Worm (Caenorhabditis elegans) whole organism, midembryonic: ENCODE data around the gene Y42H9AR.1.

Experiments
- T22C8.4 ChIP-seq: fragments of 200-800 bp; sonication (Bioruptor generic); IDR thresholded peaks from 2 replicates; pipeline ENCODE4 v1.3.6; 2022; ENCODE audit warnings: missing genetic modification characterization, missing compliant biosample characterization
- cog-1 ChIP-seq: sonication (generic microtip); optimal IDR thresholded peaks from 2 replicates; lab custom pipeline; 2016; ENCODE audit warnings: missing genetic modification characterization, missing compliant biosample characterization
- flt-1 ChIP-seq: fragments of 200-800 bp; sonication (Bioruptor generic); IDR thresholded peaks from 2 replicates; pipeline ENCODE4 v1.3.6; 2022; ENCODE audit warnings: missing genetic modification characterization, missing compliant biosample characterization
- klf-2 ChIP-seq: fragments of 200-800 bp; sonication (Bioruptor generic); conservative IDR thresholded peaks from 2 replicates; pipeline ENCODE4 v1.3.6; 2022; ENCODE audit warnings: missing genetic modification reagents, missing genetic modification characterization, missing compliant biosample characterization
- med-1 ChIP-seq: sonication (generic microtip); optimal IDR thresholded peaks from 2 replicates; lab custom pipeline; 2017; ENCODE audit warnings: missing genetic modification characterization, mild to moderate bottlenecking, missing compliant biosample characterization, antibody characterized with exemption, missing genetic modification reagents; ENCODE audit not compliant: insufficient read depth
- tab-1 ChIP-seq: fragments of 200-800 bp; sonication (Bioruptor generic); IDR thresholded peaks from 2 replicates; pipeline ENCODE4 v1.3.6; 2022; ENCODE audit warnings: missing genetic modification characterization, missing compliant biosample characterization
- ztf-23 ChIP-seq: fragments of 200-800 bp; sonication (Bioruptor generic); IDR thresholded peaks from 2 replicates; pipeline ENCODE4 v1.3.6; 2022; ENCODE audit warnings: missing genetic modification reagents, missing genetic modification characterization, missing compliant biosample characterization

- TF ChIP-seq ztf-23 (GFP tag; lab: Robert Waterston, UW) = no peak
- TF ChIP-seq T22C8.4 (GFP tag; lab: Robert Waterston, UW) = no peak
- TF ChIP-seq tab-1 (GFP tag; lab: Robert Waterston, UW) = no peak
- no peak for TF ChIP-seq med-1 (GFP tag; lab: Kevin White, UChicago)
- no peak for TF ChIP-seq klf-2
- TF ChIP-seq flt-1 = no peak
- no peak for TF ChIP-seq cog-1 (tag; lab: Kevin White, UChicago)
Measured at ce11 chrIV:8115462-8115861, 2.3 kb downstream of the Y42H9AR.1 start, which contains the start of gene irld-8.
